Fruit fly (Drosophila melanogaster): ENCODE data around the gene plum.

plum gene

DNA sequence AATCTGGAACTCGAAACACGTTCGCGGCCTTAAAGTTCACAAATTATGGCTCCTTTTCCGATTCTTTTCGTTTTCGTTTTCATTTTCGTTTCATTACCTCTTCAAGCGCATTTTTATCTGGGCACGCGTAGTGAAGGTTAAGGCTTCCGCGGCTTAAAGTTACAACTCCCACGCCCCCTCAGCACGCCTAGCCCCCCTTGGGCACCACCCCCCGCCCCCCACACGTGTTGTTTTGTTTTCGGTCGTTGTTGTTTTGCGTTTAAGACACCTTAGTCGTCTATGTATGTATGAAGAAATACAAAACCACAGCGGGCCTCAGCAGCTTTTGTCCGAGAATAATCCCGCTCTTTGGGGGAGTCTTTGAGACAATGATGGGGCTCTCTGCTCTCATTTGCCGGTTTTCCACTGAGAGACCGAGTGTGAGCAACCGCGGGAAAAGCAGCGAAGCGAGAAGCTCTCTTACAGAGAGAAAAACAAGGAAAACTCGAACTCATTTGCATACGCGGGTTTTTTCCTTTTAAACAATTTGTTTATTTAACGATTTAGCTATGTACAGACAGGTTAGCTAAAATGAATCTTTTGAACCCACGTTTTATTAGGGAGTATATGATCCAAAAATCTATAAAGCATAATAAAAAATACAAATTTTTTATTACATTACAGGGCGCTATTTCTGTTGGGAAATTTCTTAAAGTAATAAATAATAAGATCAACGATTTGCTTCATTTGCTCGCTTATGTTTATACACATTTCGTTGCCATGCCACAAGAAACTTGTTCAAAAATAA lies 72.7 kb downstream of the plum start:
- TF ChIP-seq CG1620 (GFP tag; optimal IDR thresholded peaks at IDR 0.05) (no peak), pad (GFP tag; optimal IDR thresholded peaks at IDR 0.05) (no peak), tj (GFP tag; optimal IDR thresholded peaks at IDR 0.05) (no peak), bab1 (GFP tag; optimal IDR thresholded peaks at IDR 0.05) (no peak), Crg-1 (GFP tag; optimal IDR thresholded peaks at IDR 0.05) (no peak), CG14711 (tag; optimal IDR thresholded peaks at IDR 0.05) (no peak), CG11617 (GFP tag; optimal IDR thresholded peaks at IDR 0.05) (no peak), toe (GFP tag; optimal IDR thresholded peaks at IDR 0.05) (no peak), cic (GFP tag; optimal IDR thresholded peaks at IDR 0.05) (no peak)

DNA sequence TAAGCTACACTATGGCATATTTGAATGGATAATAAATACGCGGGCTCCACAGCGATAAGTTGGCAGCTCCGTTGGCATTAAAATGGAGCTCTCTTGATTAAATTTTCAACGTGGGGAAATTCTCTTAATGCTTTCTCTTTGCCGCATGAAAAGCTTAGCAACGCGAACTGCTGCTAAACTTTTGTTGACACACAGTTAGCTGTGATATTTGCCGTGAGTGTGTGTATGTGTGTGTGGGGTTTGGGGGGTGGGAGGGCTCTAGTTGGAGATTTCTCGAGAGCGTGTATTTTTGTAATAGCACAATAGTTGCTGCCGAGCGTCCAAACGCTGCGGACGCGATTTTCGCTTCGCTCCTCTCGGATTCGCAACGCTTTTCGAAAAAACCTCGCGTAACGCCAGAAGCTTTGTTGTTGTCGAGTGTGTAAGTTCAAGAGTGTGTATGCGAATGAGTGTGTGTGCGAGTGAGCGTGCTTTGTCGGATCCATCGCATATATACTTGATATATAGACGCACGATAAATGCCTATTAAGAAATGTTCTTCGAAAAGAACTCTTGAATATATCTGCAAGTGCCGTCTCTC lies 73.7 kb downstream of the plum start, which contains the start of gene CG5455:
Gene CG5455, plus strand, starts transcription at position 302 of the 580 bp plus-strand sequence.
- TF ChIP-seq CG11617 (GFP tag; optimal IDR thresholded peaks at IDR 0.05) = peak; percentile 82
- TF ChIP-seq cnc (optimal IDR thresholded peaks at IDR 0.05) = no peak
- TF ChIP-seq cic (GFP tag; optimal IDR thresholded peaks at IDR 0.05) = peak; percentile 96
- peak; percentile 87 for TF ChIP-seq CG33017 (tag; optimal IDR thresholded peaks at IDR 0.05)
- peak; percentile 89 for TF ChIP-seq Clk (GFP tag; optimal IDR thresholded peaks at IDR 0.05)
- TF ChIP-seq ovo (GFP tag; optimal IDR thresholded peaks at IDR 0.05) = peak; percentile 93
- no peak for TF ChIP-seq kay (GFP tag; ENCODE audit: borderline replicate concordance)
- peak; percentile 80 for TF ChIP-seq pad (GFP tag; optimal IDR thresholded peaks at IDR 0.05)
- peak; percentile 93 for TF ChIP-seq CG12768 (GFP tag; optimal IDR thresholded peaks at IDR 0.05)
- TF ChIP-seq tj (GFP tag; optimal IDR thresholded peaks at IDR 0.05) = peak; percentile 83
- peak; percentile 82 for TF ChIP-seq CG7101 (tag; optimal IDR thresholded peaks at IDR 0.05)
- peak; percentile 90 for TF ChIP-seq bab1 (GFP tag; optimal IDR thresholded peaks at IDR 0.05)
- peak; percentile 87 for TF ChIP-seq Mnt (GFP tag; optimal IDR thresholded peaks at IDR 0.05)
- TF ChIP-seq CG7045 (GFP tag; optimal IDR thresholded peaks at IDR 0.05) = peak; percentile 86
- TF ChIP-seq Crg-1 (GFP tag; optimal IDR thresholded peaks at IDR 0.05) = peak; percentile 68
- peak; percentile 75 for TF ChIP-seq Hr96 (GFP tag; optimal IDR thresholded peaks at IDR 0.05)
- TF ChIP-seq CG1620 (GFP tag; optimal IDR thresholded peaks at IDR 0.05) = peak; percentile 62
- peak; percentile 64 for TF ChIP-seq CG14711 (tag; optimal IDR thresholded peaks at IDR 0.05)
- peak; percentile 36 for TF ChIP-seq CG5204 (GFP tag; optimal IDR thresholded peaks at IDR 0.05)
- peak; percentile 66 for TF ChIP-seq toe (GFP tag; optimal IDR thresholded peaks at IDR 0.05)

DNA sequence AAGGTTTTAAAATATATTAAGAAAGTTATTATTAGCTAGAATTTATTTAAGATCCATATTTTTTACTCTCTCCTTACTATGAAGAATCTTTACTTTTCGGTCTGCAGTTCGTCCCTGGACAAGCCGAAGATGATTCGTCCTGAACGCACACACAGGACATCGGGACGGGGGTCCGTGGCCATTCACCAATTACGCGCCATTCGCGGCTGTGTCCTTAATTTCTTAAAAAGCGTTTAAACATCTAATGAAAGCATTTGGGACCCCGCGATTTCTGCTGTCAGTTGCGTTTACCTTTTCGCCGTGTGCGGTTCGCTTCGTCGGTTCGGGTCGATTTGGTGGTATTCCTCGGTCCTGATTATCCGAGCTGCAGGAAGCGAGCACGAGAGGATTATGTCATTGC lies 77.1 kb downstream of the plum start, which contains the start of gene CG14238:
Gene CG14238, plus strand, starts transcription at position 301 of the 400 bp plus-strand sequence.
- no peak for TF ChIP-seq toe (GFP tag; optimal IDR thresholded peaks at IDR 0.05)
- TF ChIP-seq ovo (GFP tag; optimal IDR thresholded peaks at IDR 0.05) = no peak
- no peak for TF ChIP-seq CG33017 (tag; optimal IDR thresholded peaks at IDR 0.05)
- TF ChIP-seq Crg-1 (GFP tag; optimal IDR thresholded peaks at IDR 0.05) = no peak
- TF ChIP-seq pad (GFP tag; optimal IDR thresholded peaks at IDR 0.05) = no peak
- no peak for TF ChIP-seq cic (GFP tag; optimal IDR thresholded peaks at IDR 0.05)
- no peak for TF ChIP-seq CG1620 (GFP tag; optimal IDR thresholded peaks at IDR 0.05)
- TF ChIP-seq CG11617 (GFP tag; optimal IDR thresholded peaks at IDR 0.05) = no peak
- TF ChIP-seq CG14711 (tag; optimal IDR thresholded peaks at IDR 0.05) = no peak
- TF ChIP-seq Mnt (GFP tag; optimal IDR thresholded peaks at IDR 0.05) = no peak
- no peak for TF ChIP-seq kay (GFP tag; ENCODE audit: borderline replicate concordance)
- no peak for TF ChIP-seq CG12768 (GFP tag; optimal IDR thresholded peaks at IDR 0.05)
- TF ChIP-seq cnc (optimal IDR thresholded peaks at IDR 0.05) = no peak
- no peak for TF ChIP-seq bab1 (GFP tag; optimal IDR thresholded peaks at IDR 0.05)
- TF ChIP-seq Clk (GFP tag; optimal IDR thresholded peaks at IDR 0.05) = no peak
- TF ChIP-seq CG5204 (GFP tag; optimal IDR thresholded peaks at IDR 0.05) = no peak

DNA sequence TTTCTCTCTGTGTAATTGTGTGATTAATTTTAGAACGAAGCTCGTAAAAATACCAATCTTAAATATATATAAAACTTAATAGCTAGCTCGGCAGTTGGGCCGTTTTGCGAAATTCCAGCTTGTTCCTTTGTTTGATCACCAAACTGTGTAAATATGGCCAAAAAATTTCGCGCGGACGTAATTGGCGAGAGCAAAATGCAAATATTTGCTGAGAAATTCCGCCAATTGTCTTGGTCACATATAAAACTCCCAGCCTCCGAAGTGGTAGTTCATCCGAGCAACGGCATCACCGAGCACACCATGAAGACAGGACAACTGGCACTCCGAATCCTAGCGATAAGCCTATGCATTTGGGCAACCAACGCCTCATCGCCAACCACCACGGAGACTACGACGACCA lies 78.4 kb downstream of the plum start, which contains the start of gene CG14237:
Gene CG14237, plus strand, starts transcription at position 301 of the 400 bp plus-strand sequence.
- TF ChIP-seq CG14711 (tag; optimal IDR thresholded peaks at IDR 0.05) = no peak
- TF ChIP-seq cic (GFP tag; optimal IDR thresholded peaks at IDR 0.05) = no peak
- no peak for TF ChIP-seq Mnt (GFP tag; optimal IDR thresholded peaks at IDR 0.05)
- no peak for TF ChIP-seq CG5204 (GFP tag; optimal IDR thresholded peaks at IDR 0.05)
- no peak for TF ChIP-seq Hr96 (GFP tag; optimal IDR thresholded peaks at IDR 0.05)
- no peak for TF ChIP-seq Crg-1 (GFP tag; optimal IDR thresholded peaks at IDR 0.05)
- TF ChIP-seq CG1620 (GFP tag; optimal IDR thresholded peaks at IDR 0.05) = no peak
- TF ChIP-seq bab1 (GFP tag; optimal IDR thresholded peaks at IDR 0.05) = no peak
- no peak for TF ChIP-seq CG11617 (GFP tag; optimal IDR thresholded peaks at IDR 0.05)
- TF ChIP-seq CG7101 (tag; optimal IDR thresholded peaks at IDR 0.05) = no peak
- TF ChIP-seq Clk (GFP tag; optimal IDR thresholded peaks at IDR 0.05) = no peak
- no peak for TF ChIP-seq kay (GFP tag; ENCODE audit: borderline replicate concordance)
- no peak for TF ChIP-seq CG7045 (GFP tag; optimal IDR thresholded peaks at IDR 0.05)

DNA sequence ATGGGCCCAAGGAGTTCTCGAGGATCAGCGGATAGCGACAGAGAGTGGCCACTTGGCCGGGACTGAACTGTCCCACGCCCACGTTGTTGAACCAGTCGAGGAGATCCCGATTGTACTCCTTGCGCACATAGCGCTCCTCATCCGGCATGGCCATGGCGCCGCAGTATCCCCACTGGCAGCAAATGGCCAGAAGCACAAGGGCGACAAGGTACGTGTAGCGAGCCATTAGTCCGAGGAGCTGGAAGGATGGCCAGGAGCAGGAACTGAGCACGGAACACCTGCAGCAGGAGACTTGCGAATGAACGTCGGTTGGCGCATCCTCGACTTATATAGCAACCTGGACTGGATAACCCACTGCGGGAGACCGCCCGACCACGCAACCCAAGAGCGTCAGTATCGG lies 79.2 kb downstream of the plum start, which contains the start of gene Pdf:
Gene Pdf, minus strand, starts transcription at position 304 of the 400 bp plus-strand sequence.
- TF ChIP-seq cic (GFP tag; optimal IDR thresholded peaks at IDR 0.05) (no peak), CG33017 (tag; optimal IDR thresholded peaks at IDR 0.05) (no peak), CG7045 (GFP tag; optimal IDR thresholded peaks at IDR 0.05) (no peak)

DNA sequence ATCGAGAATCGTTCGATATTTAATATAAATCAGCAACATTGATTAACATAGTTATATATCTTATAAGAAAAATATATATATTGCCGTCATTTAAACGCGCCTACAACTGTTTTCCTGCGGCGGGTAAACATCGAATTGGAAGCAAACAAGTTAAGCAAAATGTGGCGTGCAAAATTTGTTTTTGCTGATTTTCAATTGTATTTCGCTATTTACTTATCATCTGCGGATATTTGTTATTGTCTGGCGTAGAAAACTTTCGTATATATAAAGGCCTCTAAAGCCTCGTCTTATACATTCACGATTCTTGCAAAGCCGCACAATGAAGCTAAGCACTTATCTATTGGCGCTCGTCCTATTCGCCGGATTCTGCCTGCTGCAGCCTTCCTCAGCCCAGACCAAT lies 80.5 kb downstream of the plum start, which contains the start of gene CG43117:
Gene CG43117, plus strand, starts transcription at position 301 of the 400 bp plus-strand sequence.
- no peak for TF ChIP-seq bab1 (GFP tag; optimal IDR thresholded peaks at IDR 0.05)
- no peak for TF ChIP-seq CG7045 (GFP tag; optimal IDR thresholded peaks at IDR 0.05)
- no peak for TF ChIP-seq kay (GFP tag; ENCODE audit: borderline replicate concordance)

All from whole organism, adult.